Worm (Caenorhabditis elegans) whole organism, mixed stage, embryonic: ENCODE data around the gene sre-36.

Source experiments
- ham-2 ChIP-seq: fragments of 200-800 bp; sonication (Bioruptor generic); optimal IDR thresholded peaks from 2 replicates; lab custom pipeline; 2018; ENCODE audit warnings: mild to moderate bottlenecking, missing genetic modification characterization, missing compliant biosample characterization
- nhr-2 ChIP-seq: fragments of 150-350 bp; optimal IDR thresholded peaks from 2 replicates; lab custom pipeline; 2014; ENCODE audit warnings: missing biosample characterization, missing genetic modification characterization
- unc-39 ChIP-seq: fragments of 150-350 bp; optimal IDR thresholded peaks from 2 replicates; lab custom pipeline; 2014; ENCODE audit warnings: missing biosample characterization, missing genetic modification characterization

- TF ChIP-seq ham-2 (GFP tag; lab: Kevin White, UChicago) (no peak), unc-39 (tag; lab: Kevin White, UChicago) (no peak), nhr-2 (tag; lab: Kevin White, UChicago) (no peak)
Observed at ce11 chrV:16429940-16430339, 30.5 kb downstream of the sre-36 start, which contains the start of gene str-73.
